Worm (Caenorhabditis elegans): Measurements from ENCODE around the gene tnt-2.

The tnt-2 gene

ce11 chrX:8704830-8705229 lies 18.5 kb downstream of the tnt-2 start:
- no peak for TF ChIP-seq unc-62 (GFP tag; optimal IDR thresholded peaks at IDR 0.05)

- no peak for TF ChIP-seq unc-62 (GFP tag; optimal IDR thresholded peaks at IDR 0.05)
These were observed 19.5 kb downstream of the tnt-2 start, which contains the start of gene jbts-14 for ce11 chrX:8703664-8704356. jbts-14 (plus strand) TSS chrX:8704306.

ce11 chrX:8697517-8697916 lies 25.8 kb downstream of the tnt-2 start, which contains the start of gene frpr-8:
frpr-8 (plus strand) TSS chrX:8697817.
- TF ChIP-seq unc-62 (GFP tag; optimal IDR thresholded peaks at IDR 0.05), result no peak

ce11 chrX:8681600-8681999 lies 41.8 kb downstream of the tnt-2 start, which contains the start of gene K09E2.1:
K09E2.1 (plus strand) TSS chrX:8681900.
- no peak for TF ChIP-seq unc-62 (GFP tag; optimal IDR thresholded peaks at IDR 0.05)

ce11 chrX:8677873-8678272 lies 45.5 kb downstream of the tnt-2 start:
- TF ChIP-seq unc-62 (GFP tag; optimal IDR thresholded peaks at IDR 0.05), result no peak

ce11 chrX:8677320-8677719 lies 46.0 kb downstream of the tnt-2 start:
- no peak for TF ChIP-seq unc-62 (GFP tag; optimal IDR thresholded peaks at IDR 0.05)

ce11 chrX:8676088-8676779 lies 47.1 kb downstream of the tnt-2 start:
- no peak for TF ChIP-seq unc-62 (GFP tag; optimal IDR thresholded peaks at IDR 0.05)

- no peak for TF ChIP-seq unc-62 (GFP tag; optimal IDR thresholded peaks at IDR 0.05)
These were observed 48.2 kb downstream of the tnt-2 start for ce11 chrX:8675151-8675550.

- TF ChIP-seq unc-62 (GFP tag; optimal IDR thresholded peaks at IDR 0.05), result no peak
These were observed 48.8 kb downstream of the tnt-2 start for ce11 chrX:8674514-8674913.

- TF ChIP-seq unc-62 (GFP tag; optimal IDR thresholded peaks at IDR 0.05), result no peak
These were observed 50.6 kb downstream of the tnt-2 start, which contains the start of the genes K09E2.2 and K09E2.3 for ce11 chrX:8672760-8673159. K09E2.2 (plus strand) TSS chrX:8673060. K09E2.3 (plus strand) TSS chrX:8673084.

Measured in whole organism, dauer.